Fruit fly (Drosophila melanogaster) whole organism, prepupa: ENCODE results near the gene CG13042.
A peak's percentile ranks its signal among the peaks of the same experiment; 100 is the strongest.

Experiments
- Blimp-1 ChIP-seq: fragments of 200-800 bp; sonication (Bioruptor generic); optimal IDR thresholded peaks from 3 replicates; lab custom pipeline; 2017; ENCODE audit warnings: missing biosample characterization, missing genetic modification characterization, mild to moderate bottlenecking, moderate library complexity, missing genetic modification reagents
- CG11294 ChIP-seq: fragments of 200-800 bp; sonication (Bioruptor generic); IDR thresholded peaks from 2 replicates; pipeline ENCODE4 v1.3.6; 2022; ENCODE audit warnings: missing biosample characterization, missing genetic modification characterization
- CG11762 ChIP-seq: fragments of 200-800 bp; sonication (Bioruptor generic); optimal IDR thresholded peaks from 3 replicates; lab custom pipeline; 2016; ENCODE audit warnings: missing biosample characterization, missing genetic modification characterization; ENCODE audit not compliant: insufficient read depth
- CG3032 ChIP-seq: fragments of 200-800 bp; optimal IDR thresholded peaks from 2 replicates; lab custom pipeline; 2019; ENCODE audit warnings: missing biosample characterization, mild to moderate bottlenecking, missing genetic modification characterization, moderate library complexity
- CG6792 ChIP-seq: fragments of 200-800 bp; sonication (Bioruptor generic); optimal IDR thresholded peaks from 3 replicates; lab custom pipeline; 2016; ENCODE audit warnings: missing biosample characterization, missing genetic modification characterization
- CG6854 ChIP-seq: fragments of 200-800 bp; sonication (Bioruptor generic); optimal IDR thresholded peaks from 2 replicates; lab custom pipeline; 2017; ENCODE audit warnings: missing biosample characterization, mild to moderate bottlenecking, missing genetic modification characterization
- CG9139 ChIP-seq: fragments of 200-800 bp; sonication (Bioruptor generic); optimal IDR thresholded peaks from 3 replicates; lab custom pipeline; 2017; ENCODE audit warnings: missing biosample characterization, mild to moderate bottlenecking, missing genetic modification characterization
- Eip75B ChIP-seq: fragments of 200-800 bp; sonication (Bioruptor generic); optimal IDR thresholded peaks from 3 replicates; lab custom pipeline; 2016; ENCODE audit warnings: missing biosample characterization, missing genetic modification characterization
- Eip78C ChIP-seq: fragments of 200-800 bp; sonication (Bioruptor generic); peaks from one replicate; lab custom pipeline; 2016; ENCODE audit warnings: missing biosample characterization, missing genetic modification characterization
- Eip93F ChIP-seq: fragments of 200-800 bp; sonication (Bioruptor generic); optimal IDR thresholded peaks from 2 replicates; lab custom pipeline; 2016; ENCODE audit warnings: missing biosample characterization, mild to moderate bottlenecking, missing genetic modification characterization
- Ets96B ChIP-seq: fragments of 200-800 bp; optimal IDR thresholded peaks from 2 replicates; lab custom pipeline; 2019; ENCODE audit warnings: missing biosample characterization, mild to moderate bottlenecking, missing genetic modification characterization, moderate library complexity
- Hr39 ChIP-seq: fragments of 200-800 bp; sonication (Bioruptor generic); optimal IDR thresholded peaks from 2 replicates; lab custom pipeline; 2016; ENCODE audit warnings: missing biosample characterization, missing genetic modification characterization
- Hr4 ChIP-seq: fragments of 200-800 bp; sonication (Bioruptor generic); optimal IDR thresholded peaks from 3 replicates; lab custom pipeline; 2016; ENCODE audit warnings: missing biosample characterization, missing genetic modification characterization
- Lpt ChIP-seq: fragments of 200-800 bp; sonication (Bioruptor generic); optimal IDR thresholded peaks from 3 replicates; lab custom pipeline; 2016; ENCODE audit warnings: missing biosample characterization, missing genetic modification characterization
- achi ChIP-seq: fragments of 200-800 bp; sonication (Bioruptor generic); optimal IDR thresholded peaks from 3 replicates; lab custom pipeline; 2016; ENCODE audit warnings: missing biosample characterization, missing genetic modification characterization
- dac ChIP-seq: fragments of 200-800 bp; sonication (Bioruptor generic); optimal IDR thresholded peaks from 2 replicates; lab custom pipeline; 2017; ENCODE audit warnings: missing biosample characterization, mild to moderate bottlenecking, missing genetic modification characterization
- esn ChIP-seq: fragments of 200-800 bp; sonication (Bioruptor generic); optimal IDR thresholded peaks from 2 replicates; lab custom pipeline; 2016; ENCODE audit warnings: missing biosample characterization, mild to moderate bottlenecking, missing genetic modification characterization, moderate library complexity
- fd59A ChIP-seq: fragments of 200-800 bp; sonication (Bioruptor generic); optimal IDR thresholded peaks from 2 replicates; lab custom pipeline; 2017; ENCODE audit warnings: missing biosample characterization, mild to moderate bottlenecking, missing genetic modification characterization, missing genetic modification reagents
- net ChIP-seq: fragments of 200-800 bp; sonication (Bioruptor generic); optimal IDR thresholded peaks from 3 replicates; lab custom pipeline; 2016; ENCODE audit warnings: missing biosample characterization, missing genetic modification characterization

CG13042 gene

DNA sequence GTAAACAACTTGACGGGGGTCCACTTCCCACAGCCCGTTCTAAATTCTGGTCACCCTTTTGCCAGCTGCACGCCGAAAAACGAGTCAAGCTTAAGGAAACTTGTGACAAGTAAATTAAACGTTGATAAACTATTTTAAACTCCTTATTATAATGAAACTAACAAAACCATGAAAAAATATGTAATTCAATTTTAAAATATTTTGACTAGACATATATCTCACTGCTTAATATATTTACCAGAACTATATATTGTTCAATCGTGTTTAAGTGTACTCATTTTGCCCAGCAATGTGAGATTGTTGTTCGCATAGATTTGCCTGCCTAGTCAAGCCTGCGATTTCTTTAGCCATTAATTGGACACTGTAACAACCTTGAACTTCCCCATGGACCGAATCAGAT, 48.7 kb downstream of the CG13042 start, which contains the start of gene CG13053 (continued):
- TF ChIP-seq esn (GFP tag; lab: Kevin White, UChicago) (no peak), CG6854 (GFP tag; lab: Kevin White, UChicago) (no peak), CG11762 (GFP tag; lab: Kevin White, UChicago) (no peak), CG11294 (no peak), CG3032 (tag; lab: Kevin White, UChicago) (peak; percentile 74), CG9139 (GFP tag; lab: Kevin White, UChicago) (peak; percentile 6), achi (GFP tag; lab: Kevin White, UChicago) (peak; percentile 20), Lpt (GFP tag; lab: Kevin White, UChicago) (no peak), CG6792 (GFP tag; lab: Kevin White, UChicago) (no peak), fd59A (GFP tag; lab: Kevin White, UChicago) (peak; percentile 62), dac (GFP tag; lab: Kevin White, UChicago) (no peak), Eip93F (GFP tag; lab: Kevin White, UChicago) (no peak), Eip78C (peak; percentile 89), Ets96B (tag; lab: Kevin White, UChicago) (peak; percentile 82), Hr4 (GFP tag; lab: Kevin White, UChicago) (no peak), Blimp-1 (GFP tag; lab: Kevin White, UChicago) (no peak), Eip75B (GFP tag; lab: Kevin White, UChicago) (peak; percentile 58), net (GFP tag; lab: Kevin White, UChicago) (no peak), Hr39 (GFP tag; lab: Kevin White, UChicago) (no peak)
